Fruit fly (Drosophila melanogaster): Measurements from ENCODE around the gene Or85e.

DNA sequence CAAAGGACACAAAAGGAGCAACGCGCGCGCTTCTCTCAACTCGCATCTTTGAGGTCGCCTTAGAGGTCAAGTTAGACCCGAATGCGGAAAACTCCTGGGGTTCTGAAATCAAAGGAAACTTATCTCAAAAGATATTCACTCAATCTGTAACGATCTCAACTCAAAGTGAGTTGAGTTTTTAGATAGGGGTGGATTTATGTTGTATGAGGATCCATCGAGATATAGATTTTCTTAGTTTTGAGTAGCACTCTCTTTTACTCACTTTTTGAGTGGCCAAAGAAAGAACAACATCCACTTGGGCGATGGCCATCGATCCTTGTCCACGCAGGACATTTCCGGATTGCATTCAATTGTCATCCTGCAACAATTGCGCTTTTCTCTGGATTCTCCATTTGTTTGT lies 44.9 kb upstream of the Or85e start:
- TF ChIP-seq CG9948 (tag; optimal IDR thresholded peaks at IDR 0.05) (no peak), CG10348 (GFP tag; IDR thresholded peaks at IDR 0.05) (no peak), Pif1A (GFP tag; optimal IDR thresholded peaks at IDR 0.05) (no peak), fd96Ca (GFP tag; IDR thresholded peaks at IDR 0.05) (no peak), Ets98B (GFP tag; IDR thresholded peaks at IDR 0.05) (no peak), CG32121 (GFP tag; IDR thresholded peaks at IDR 0.05) (no peak), gl (tag; optimal IDR thresholded peaks at IDR 0.05) (no peak), Pif1B (GFP tag; optimal IDR thresholded peaks at IDR 0.05) (no peak), EcR (GFP tag; optimal IDR thresholded peaks at IDR 0.05) (no peak), rn (GFP tag; IDR thresholded peaks at IDR 0.05) (no peak), CG8301 (tag; optimal IDR thresholded peaks at IDR 0.05) (no peak), CG17806 (tag; optimal IDR thresholded peaks at IDR 0.05) (no peak), CG34367 (tag; optimal IDR thresholded peaks at IDR 0.05) (no peak)
